Fruit fly (Drosophila melanogaster) whole organism, prepupa: Measurements from ENCODE around the gene Vta1.
A peak's percentile ranks its signal among the peaks of the same experiment; 100 is the strongest.

Experiments used
- Blimp-1 ChIP-seq: fragments of 200-800 bp; sonication (Bioruptor generic); optimal IDR thresholded peaks from 3 replicates; lab custom pipeline; 2017; ENCODE audit warnings: missing biosample characterization, missing genetic modification characterization, mild to moderate bottlenecking, moderate library complexity, missing genetic modification reagents
- CG10631 ChIP-seq: fragments of 200-800 bp; sonication (Bioruptor generic); optimal IDR thresholded peaks from 2 replicates; lab custom pipeline; 2016; ENCODE audit warnings: missing biosample characterization, missing genetic modification characterization
- CG11294 ChIP-seq: fragments of 200-800 bp; sonication (Bioruptor generic); IDR thresholded peaks from 2 replicates; pipeline ENCODE4 v1.3.6; 2022; ENCODE audit warnings: missing biosample characterization, missing genetic modification characterization
- CG11762 ChIP-seq: fragments of 200-800 bp; sonication (Bioruptor generic); optimal IDR thresholded peaks from 3 replicates; lab custom pipeline; 2016; ENCODE audit warnings: missing biosample characterization, missing genetic modification characterization; ENCODE audit not compliant: insufficient read depth
- CG15336 ChIP-seq: fragments of 200-800 bp; sonication (Bioruptor generic); IDR thresholded peaks from 2 replicates; pipeline ENCODE4 v1.3.6; 2022; ENCODE audit warnings: missing biosample characterization, missing genetic modification characterization
- CG3032 ChIP-seq: fragments of 200-800 bp; optimal IDR thresholded peaks from 2 replicates; lab custom pipeline; 2019; ENCODE audit warnings: missing biosample characterization, mild to moderate bottlenecking, missing genetic modification characterization, moderate library complexity
- CG31627 ChIP-seq: fragments of 200-800 bp; sonication (Bioruptor generic); optimal IDR thresholded peaks from 3 replicates; lab custom pipeline; 2016; ENCODE audit warnings: missing biosample characterization, missing genetic modification characterization
- CG32006 ChIP-seq: fragments of 200-800 bp; sonication (Bioruptor generic); optimal IDR thresholded peaks from 3 replicates; lab custom pipeline; 2017; ENCODE audit warnings: missing biosample characterization, mild to moderate bottlenecking, missing genetic modification characterization
- CG34406 ChIP-seq: fragments of 200-800 bp; sonication (Bioruptor generic); optimal IDR thresholded peaks from 3 replicates; lab custom pipeline; 2016; ENCODE audit warnings: missing biosample characterization, missing genetic modification characterization
- CG4318 ChIP-seq: fragments of 200-800 bp; sonication (Bioruptor generic); optimal IDR thresholded peaks from 3 replicates; lab custom pipeline; 2017; ENCODE audit warnings: missing biosample characterization, mild to moderate bottlenecking, missing genetic modification characterization
- CG6163 ChIP-seq: fragments of 200-800 bp; sonication (Bioruptor generic); IDR thresholded peaks from 3 replicates; pipeline ENCODE4 v1.3.6; 2022; ENCODE audit warnings: missing biosample characterization, missing genetic modification characterization
- CG6276 ChIP-seq: fragments of 200-800 bp; sonication (Bioruptor generic); optimal IDR thresholded peaks from 2 replicates; lab custom pipeline; 2017; ENCODE audit warnings: missing biosample characterization, mild to moderate bottlenecking, missing genetic modification characterization
- CG6792 ChIP-seq: fragments of 200-800 bp; sonication (Bioruptor generic); optimal IDR thresholded peaks from 3 replicates; lab custom pipeline; 2016; ENCODE audit warnings: missing biosample characterization, missing genetic modification characterization
- CG6854 ChIP-seq: fragments of 200-800 bp; sonication (Bioruptor generic); optimal IDR thresholded peaks from 2 replicates; lab custom pipeline; 2017; ENCODE audit warnings: missing biosample characterization, mild to moderate bottlenecking, missing genetic modification characterization
- CG8632 ChIP-seq: fragments of 200-800 bp; sonication (Bioruptor generic); optimal IDR thresholded peaks from 3 replicates; lab custom pipeline; 2016; ENCODE audit warnings: missing biosample characterization, missing genetic modification characterization
- CG9139 ChIP-seq: fragments of 200-800 bp; sonication (Bioruptor generic); optimal IDR thresholded peaks from 3 replicates; lab custom pipeline; 2017; ENCODE audit warnings: missing biosample characterization, mild to moderate bottlenecking, missing genetic modification characterization
- Eip75B ChIP-seq: fragments of 200-800 bp; sonication (Bioruptor generic); optimal IDR thresholded peaks from 3 replicates; lab custom pipeline; 2016; ENCODE audit warnings: missing biosample characterization, missing genetic modification characterization
- Eip78C ChIP-seq: fragments of 200-800 bp; sonication (Bioruptor generic); peaks from one replicate; lab custom pipeline; 2016; ENCODE audit warnings: missing biosample characterization, missing genetic modification characterization
- Ets21C ChIP-seq: fragments of 200-800 bp; sonication (Bioruptor generic); optimal IDR thresholded peaks from 3 replicates; lab custom pipeline; 2016; ENCODE audit warnings: missing biosample characterization, missing genetic modification characterization
- Ets96B ChIP-seq: fragments of 200-800 bp; optimal IDR thresholded peaks from 2 replicates; lab custom pipeline; 2019; ENCODE audit warnings: missing biosample characterization, mild to moderate bottlenecking, missing genetic modification characterization, moderate library complexity
- Hr39 ChIP-seq: fragments of 200-800 bp; sonication (Bioruptor generic); optimal IDR thresholded peaks from 2 replicates; lab custom pipeline; 2016; ENCODE audit warnings: missing biosample characterization, missing genetic modification characterization
- Hr4 ChIP-seq: fragments of 200-800 bp; sonication (Bioruptor generic); optimal IDR thresholded peaks from 3 replicates; lab custom pipeline; 2016; ENCODE audit warnings: missing biosample characterization, missing genetic modification characterization
- Lpt ChIP-seq: fragments of 200-800 bp; sonication (Bioruptor generic); optimal IDR thresholded peaks from 3 replicates; lab custom pipeline; 2016; ENCODE audit warnings: missing biosample characterization, missing genetic modification characterization
- Met ChIP-seq: fragments of 200-800 bp; sonication (Bioruptor generic); optimal IDR thresholded peaks from 3 replicates; lab custom pipeline; 2016; ENCODE audit warnings: missing biosample characterization, missing genetic modification characterization
- OdsH ChIP-seq: fragments of 200-800 bp; sonication (Bioruptor generic); optimal IDR thresholded peaks from 3 replicates; lab custom pipeline; 2016; ENCODE audit warnings: missing biosample characterization, missing genetic modification characterization
- Smox ChIP-seq: fragments of 200-800 bp; sonication (Bioruptor generic); optimal IDR thresholded peaks from 3 replicates; lab custom pipeline; 2016; ENCODE audit warnings: missing biosample characterization, missing genetic modification characterization
- Sox102F ChIP-seq: fragments of 200-800 bp; sonication (Bioruptor generic); optimal IDR thresholded peaks from 2 replicates; lab custom pipeline; 2016; ENCODE audit warnings: missing biosample characterization, mild to moderate bottlenecking, missing genetic modification characterization
- Sox14 ChIP-seq: fragments of 200-800 bp; sonication (Bioruptor generic); optimal IDR thresholded peaks from 3 replicates; lab custom pipeline; 2016; ENCODE audit warnings: missing biosample characterization, missing genetic modification characterization
- achi ChIP-seq: fragments of 200-800 bp; sonication (Bioruptor generic); optimal IDR thresholded peaks from 3 replicates; lab custom pipeline; 2016; ENCODE audit warnings: missing biosample characterization, missing genetic modification characterization
- acj6 ChIP-seq: fragments of 200-800 bp; sonication (Bioruptor generic); optimal IDR thresholded peaks from 3 replicates; lab custom pipeline; 2016; ENCODE audit warnings: missing biosample characterization, missing genetic modification characterization
- cyc ChIP-seq: fragments of 200-800 bp; sonication (Bioruptor generic); optimal IDR thresholded peaks from 3 replicates; lab custom pipeline; 2016; ENCODE audit warnings: missing biosample characterization, missing genetic modification characterization
- dac ChIP-seq: fragments of 200-800 bp; sonication (Bioruptor generic); optimal IDR thresholded peaks from 2 replicates; lab custom pipeline; 2017; ENCODE audit warnings: missing biosample characterization, mild to moderate bottlenecking, missing genetic modification characterization
- dsx ChIP-seq: fragments of 200-800 bp; optimal IDR thresholded peaks from 3 replicates; lab custom pipeline; 2019; ENCODE audit warnings: missing biosample characterization, mild to moderate bottlenecking, missing genetic modification characterization, moderate library complexity; ENCODE audit not compliant: poor library complexity, severe bottlenecking
- eg ChIP-seq: fragments of 200-800 bp; sonication (Bioruptor generic); IDR thresholded peaks from 3 replicates; pipeline ENCODE4 v1.3.6; 2022; ENCODE audit warnings: missing biosample characterization, missing genetic modification characterization
- fkh ChIP-seq: fragments of 200-800 bp; sonication (Bioruptor generic); optimal IDR thresholded peaks from 3 replicates; lab custom pipeline; 2017; ENCODE audit warnings: missing biosample characterization, mild to moderate bottlenecking, missing genetic modification characterization, moderate library complexity
- net ChIP-seq: fragments of 200-800 bp; sonication (Bioruptor generic); optimal IDR thresholded peaks from 3 replicates; lab custom pipeline; 2016; ENCODE audit warnings: missing biosample characterization, missing genetic modification characterization
- pdm3 ChIP-seq: fragments of 200-800 bp; sonication (Bioruptor generic); optimal IDR thresholded peaks from 3 replicates; lab custom pipeline; 2016; ENCODE audit warnings: missing biosample characterization, missing genetic modification characterization
- salr ChIP-seq, 2 experiments: fragments of 200-800 bp; sonication (Bioruptor generic); optimal IDR thresholded peaks; 3 replicates each; lab custom pipeline; 2016 to 2018; ENCODE audit warnings: missing biosample characterization in 2 of 2, missing genetic modification characterization in 2 of 2, mild to moderate bottlenecking in 1 of 2
- ss ChIP-seq, 2 experiments: fragments of 200-800 bp; sonication (Bioruptor generic); optimal IDR thresholded peaks; 2 replicates in 1 of 2; 3 replicates in 1 of 2; lab custom pipeline; 2017 to 2018; ENCODE audit warnings: mild to moderate bottlenecking in 2 of 2, missing biosample characterization in 2 of 2, missing genetic modification characterization in 2 of 2, moderate library complexity in 1 of 2
- svp ChIP-seq: fragments of 200-800 bp; sonication (Bioruptor generic); peaks from one replicate; lab custom pipeline; 2016; ENCODE audit warnings: missing biosample characterization, missing genetic modification characterization
- vri ChIP-seq: fragments of 200-800 bp; sonication (Bioruptor generic); optimal IDR thresholded peaks from 3 replicates; lab custom pipeline; 2016; ENCODE audit warnings: missing biosample characterization, mild to moderate bottlenecking, missing genetic modification characterization

Gene Vta1

DNA sequence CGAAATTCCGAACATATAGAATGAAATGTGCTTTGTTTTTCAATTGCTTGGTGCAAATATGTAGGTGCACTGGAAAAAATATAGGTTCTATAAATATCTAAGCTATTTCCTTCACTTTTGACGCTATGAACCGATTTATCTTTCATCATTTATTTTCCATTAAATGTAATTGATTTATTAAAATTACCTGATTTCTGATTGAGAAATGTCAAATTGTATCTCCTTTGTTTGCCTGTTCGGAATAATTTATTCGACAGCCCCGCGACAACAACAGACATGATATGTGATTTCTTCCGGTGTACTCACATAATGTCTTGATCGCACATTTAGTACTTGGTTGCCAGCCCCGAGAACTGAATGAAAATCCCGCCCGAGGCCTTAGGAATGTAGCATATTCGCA, 43.1 kb downstream of the Vta1 start (continued):
- TF ChIP-seq Smox (GFP tag; lab: Kevin White, UChicago) (no peak), Hr39 (GFP tag; lab: Kevin White, UChicago) (no peak), dac (GFP tag; lab: Kevin White, UChicago) (no peak), CG3032 (tag; lab: Kevin White, UChicago) (no peak), CG4318 (no peak), Lpt (GFP tag; lab: Kevin White, UChicago) (peak; percentile 23), CG11762 (no peak), salr (GFP tag; optimal IDR thresholded peaks at IDR 0.05; lab: Kevin White, UChicago) (no peak), cyc (GFP tag; lab: Kevin White, UChicago) (no peak), CG6792 (GFP tag; lab: Kevin White, UChicago) (no peak)

DNA sequence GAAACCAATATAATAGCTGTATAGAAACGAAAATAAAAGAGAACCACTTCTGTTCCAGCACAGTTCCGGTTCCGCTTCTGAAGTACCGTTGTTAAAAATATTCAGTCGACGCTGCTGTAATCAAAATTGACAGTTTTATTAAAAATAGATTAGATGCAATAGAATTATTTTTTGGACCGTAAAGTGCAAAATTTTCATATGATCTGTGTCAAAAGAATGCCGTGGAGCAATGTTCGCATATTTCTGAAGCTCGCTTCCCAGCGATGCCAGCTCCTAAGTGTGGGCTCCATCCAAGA, 49.9 kb downstream of the Vta1 start, which contains the start of the genes CG18170 and CG33791:
Gene CG18170, plus strand, starts transcription at position 122 of the 296 bp plus-strand sequence.
Gene CG33791, plus strand, starts transcription at position 122 of the 296 bp plus-strand sequence.
- TF ChIP-seq Blimp-1 (no peak), dsx (no peak), Eip75B (GFP tag; lab: Kevin White, UChicago) (no peak), CG10631 (GFP tag; lab: Kevin White, UChicago) (no peak), OdsH (GFP tag; lab: Kevin White, UChicago) (no peak), vri (GFP tag; lab: Kevin White, UChicago) (no peak), CG6792 (GFP tag; lab: Kevin White, UChicago) (no peak), Lpt (GFP tag; lab: Kevin White, UChicago) (no peak)

DNA sequence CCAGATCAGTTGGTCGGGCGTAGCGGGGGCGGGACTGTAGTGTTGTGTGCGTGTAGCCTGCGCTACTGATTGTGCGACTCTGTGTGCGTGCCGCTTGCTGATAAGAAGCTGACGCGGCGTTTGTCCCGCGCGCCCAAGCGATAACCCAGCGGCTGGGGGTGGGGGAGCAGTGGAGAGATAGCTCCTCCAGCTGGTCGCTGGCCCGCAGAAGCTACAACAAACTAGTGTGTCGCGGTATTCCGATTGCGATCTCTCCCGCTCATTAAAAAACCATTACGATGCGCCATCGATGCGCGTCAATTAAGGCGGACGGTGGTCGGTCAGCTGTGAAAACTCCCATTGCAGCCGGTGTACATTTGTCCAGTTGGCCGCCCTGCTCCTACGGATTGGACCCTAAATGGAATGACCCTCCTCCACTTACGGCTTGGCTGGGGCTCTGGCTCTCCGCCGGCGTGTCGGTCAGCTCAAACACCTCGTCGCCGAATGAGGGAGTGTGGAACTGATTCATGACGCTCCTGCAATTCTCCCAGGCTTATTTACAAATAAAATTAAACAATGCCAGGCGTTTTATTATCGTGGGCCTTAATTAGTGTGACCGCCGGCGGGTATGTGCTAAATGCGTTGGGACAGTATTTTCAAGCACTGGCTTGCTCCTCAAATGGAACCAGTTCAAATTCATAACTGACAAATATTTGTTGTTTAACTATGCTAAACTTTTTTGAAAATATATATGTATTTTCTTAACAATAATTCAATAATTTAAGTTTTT, 50.5 kb downstream of the Vta1 start, which contains the start of gene CG12104:
Gene CG12104, minus strand, starts transcription at position 611 of the 769 bp plus-strand sequence.
- TF ChIP-seq CG6792 (GFP tag; lab: Kevin White, UChicago) (no peak), CG11294 (GFP tag; lab: Robert Waterston, UW) (no peak), CG6276 (no peak), Ets21C (GFP tag; lab: Kevin White, UChicago) (no peak), CG31627 (GFP tag; lab: Kevin White, UChicago) (no peak), eg (GFP tag; lab: Robert Waterston, UW) (0 out of 3 replicates have a peak, but pooled peaks have one; percentile 30), Lpt (GFP tag; lab: Kevin White, UChicago) (no peak), CG9139 (GFP tag; lab: Kevin White, UChicago) (no peak), CG8632 (GFP tag; lab: Kevin White, UChicago) (no peak), Met (GFP tag; lab: Kevin White, UChicago) (no peak), CG6163 (GFP tag; lab: Robert Waterston, UW) (0 out of 3 replicates have a peak, but pooled peaks have one; percentile 24), CG34406 (GFP tag; lab: Kevin White, UChicago) (no peak), CG3032 (tag; lab: Kevin White, UChicago) (no peak), pdm3 (GFP tag; lab: Kevin White, UChicago) (no peak), OdsH (GFP tag; lab: Kevin White, UChicago) (no peak), dsx (no peak), Eip75B (GFP tag; lab: Kevin White, UChicago) (no peak), fkh (peak; percentile 77), net (GFP tag; lab: Kevin White, UChicago) (no peak), Ets96B (tag; lab: Kevin White, UChicago) (no peak), ss (GFP tag; optimal IDR thresholded peaks at IDR 0.05; lab: Kevin White, UChicago) (peak in 1 of 2 experiments; percentile 2), Sox14 (GFP tag; lab: Kevin White, UChicago) (no peak), CG4318 (no peak), Hr4 (no peak), acj6 (GFP tag; lab: Kevin White, UChicago) (no peak), CG6854 (no peak), CG32006 (GFP tag; lab: Kevin White, UChicago) (no peak), vri (GFP tag; lab: Kevin White, UChicago) (no peak), Eip78C (GFP tag; lab: Kevin White, UChicago) (peak; percentile 64), CG15336 (GFP tag; lab: Robert Waterston, UW) (no peak), CG10631 (GFP tag; lab: Kevin White, UChicago) (no peak), svp (peak; percentile 99), cyc (GFP tag; lab: Kevin White, UChicago) (no peak), salr (GFP tag; optimal IDR thresholded peaks at IDR 0.05; lab: Kevin White, UChicago) (no peak), achi (GFP tag; lab: Kevin White, UChicago) (no peak), Sox102F (no peak)
- TF ChIP-seq, all 60 proteins: peak for 6
